Worm (Caenorhabditis elegans) whole organism, L4/young adult: ENCODE measurements around the gene F44E2.10.

Experiments
- W03F9.2 ChIP-seq: fragments of 150-350 bp; optimal IDR thresholded peaks from 2 replicates; lab custom pipeline; 2014; ENCODE audit warnings: missing biosample characterization, missing genetic modification characterization
- dao-5 ChIP-seq: sonication (generic microtip); optimal IDR thresholded peaks from 2 replicates; lab custom pipeline; 2016; ENCODE audit warnings: missing genotype, missing genetic modification characterization, moderate library complexity, missing compliant biosample characterization
- him-1 ChIP-seq: sonication (generic microtip); optimal IDR thresholded peaks from 2 replicates; lab custom pipeline; 2016; ENCODE audit warnings: missing genotype, missing genetic modification reagents, missing genetic modification characterization, missing compliant biosample characterization

F44E2.10 gene

ce11 chrIII:8809245-8809971 is 21.5 kb downstream of the F44E2.10 start, which contains the start of gene prx-19:
Gene prx-19, minus strand, starts transcription at chrIII:8809295.
- TF ChIP-seq W03F9.2 (no peak), him-1 (tag; lab: Kevin White, UChicago) (no peak), dao-5 (tag; lab: Kevin White, UChicago) (no peak)

- TF ChIP-seq dao-5 (tag; lab: Kevin White, UChicago) = no peak
- no peak for TF ChIP-seq W03F9.2
- no peak for TF ChIP-seq him-1 (tag; lab: Kevin White, UChicago)
Observed at ce11 chrIII:8807246-8807645, 23.7 kb downstream of the F44E2.10 start, which contains the start of gene F54F2.7. Gene F54F2.7, minus strand, starts transcription at chrIII:8807346.

ce11 chrIII:8805815-8806214 is 25.1 kb downstream of the F44E2.10 start:
- TF ChIP-seq W03F9.2 (no peak), dao-5 (tag; lab: Kevin White, UChicago) (no peak), him-1 (tag; lab: Kevin White, UChicago) (no peak)

- peak; percentile 55 for TF ChIP-seq dao-5 (tag; lab: Kevin White, UChicago)
- TF ChIP-seq W03F9.2 = peak; percentile 66
- peak; percentile 56 for TF ChIP-seq him-1 (tag; lab: Kevin White, UChicago)
Observed at ce11 chrIII:8801864-8802818, 28.8 kb downstream of the F44E2.10 start.

ce11 chrIII:8801352-8801863 is 29.5 kb downstream of the F44E2.10 start:
- TF ChIP-seq W03F9.2 (no peak), him-1 (tag; lab: Kevin White, UChicago) (no peak), dao-5 (tag; lab: Kevin White, UChicago) (no peak)

ce11 chrIII:8800796-8801083 is 30.2 kb downstream of the F44E2.10 start:
- TF ChIP-seq dao-5 (tag; lab: Kevin White, UChicago) = no peak
- TF ChIP-seq him-1 (tag; lab: Kevin White, UChicago) = no peak
- no peak for TF ChIP-seq W03F9.2

- no peak for TF ChIP-seq dao-5 (tag; lab: Kevin White, UChicago)
- peak; percentile 88 for TF ChIP-seq him-1 (tag; lab: Kevin White, UChicago)
- TF ChIP-seq W03F9.2 = peak; percentile 65
Observed at ce11 chrIII:8799964-8800795, 30.7 kb downstream of the F44E2.10 start, which contains the start of gene F54F2.6. Gene F54F2.6, minus strand, starts transcription at chrIII:8800701.

ce11 chrIII:8797211-8797733 is 33.6 kb downstream of the F44E2.10 start:
- TF ChIP-seq W03F9.2 (peak; percentile 75), him-1 (tag; lab: Kevin White, UChicago) (peak; percentile 77), dao-5 (tag; lab: Kevin White, UChicago) (no peak)

- TF ChIP-seq W03F9.2 = peak; percentile 86
- peak; percentile 96 for TF ChIP-seq him-1 (tag; lab: Kevin White, UChicago)
- peak; percentile 46 for TF ChIP-seq dao-5 (tag; lab: Kevin White, UChicago)
Observed at ce11 chrIII:8795595-8796141, 35.2 kb downstream of the F44E2.10 start.

ce11 chrIII:8794793-8795192 is 36.1 kb downstream of the F44E2.10 start:
- no peak for TF ChIP-seq him-1 (tag; lab: Kevin White, UChicago)
- TF ChIP-seq dao-5 (tag; lab: Kevin White, UChicago) = no peak
- no peak for TF ChIP-seq W03F9.2

ce11 chrIII:8792251-8792650 is 38.7 kb downstream of the F44E2.10 start, which contains the start of gene ztf-1:
Gene ztf-1, minus strand, starts transcription at chrIII:8792351.
- no peak for TF ChIP-seq dao-5 (tag; lab: Kevin White, UChicago)
- no peak for TF ChIP-seq him-1 (tag; lab: Kevin White, UChicago)
- no peak for TF ChIP-seq W03F9.2

- TF ChIP-seq him-1 (tag; lab: Kevin White, UChicago) = no peak
Observed at ce11 chrIII:8791235-8791634, 39.7 kb downstream of the F44E2.10 start, which contains the start of the genes zfp-1 and F54F2.14. Gene zfp-1, plus strand, starts transcription at chrIII:8791535. Gene F54F2.14, plus strand, starts transcription at chrIII:8791546.
